Fruit fly (Drosophila melanogaster): ENCODE measurements around the gene dpr20.

dpr20 gene

DNA sequence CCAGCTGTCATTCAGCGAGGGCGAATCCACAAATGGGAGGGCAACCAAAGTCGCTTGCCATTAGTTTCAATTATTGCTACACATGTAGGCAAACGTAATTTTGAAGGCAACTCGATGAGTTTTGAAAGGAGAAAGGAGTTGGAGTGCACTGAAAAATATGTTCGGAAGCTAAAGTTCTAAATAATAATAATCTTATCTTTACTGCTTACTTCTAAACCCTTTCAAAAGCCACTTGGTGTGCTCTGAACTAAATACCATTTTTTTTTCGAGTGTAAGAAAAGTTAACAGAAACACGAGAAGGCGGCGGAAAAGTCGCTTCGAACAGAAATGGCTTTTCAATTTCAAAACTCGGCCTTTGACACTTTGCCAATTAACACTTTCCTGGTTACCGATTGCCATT lies 13.4 kb downstream of the dpr20 start, which contains the start of gene Cep290:
TSS of gene Cep290 (plus strand) at position 301 of the 400 bp plus-strand sequence.
- TF ChIP-seq CG17801 (GFP tag; optimal IDR thresholded peaks at IDR 0.05; ENCODE audit: partially characterized antibody), result no peak

DNA sequence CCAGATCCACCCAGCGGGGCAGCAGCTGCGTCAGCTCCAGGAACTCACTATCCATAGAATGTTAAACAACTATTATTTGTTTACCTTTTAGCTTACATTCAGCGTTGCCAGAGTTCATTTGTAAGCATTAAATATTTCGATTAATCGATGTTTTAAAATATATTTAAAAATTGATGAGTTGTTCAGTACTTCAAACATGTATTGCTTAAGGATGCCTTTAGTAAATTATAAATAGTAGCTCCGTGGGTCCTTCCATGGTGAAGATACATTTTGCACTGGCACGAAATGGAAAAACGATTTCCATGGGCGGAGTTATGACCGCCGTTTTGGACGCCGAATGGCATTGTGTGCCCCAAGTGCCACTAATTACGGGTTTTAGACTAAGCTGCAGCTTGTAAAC lies 15.8 kb downstream of the dpr20 start, which contains the start of the genes JMJD5 and Gr61a:
TSS of gene JMJD5 (minus strand) at position 101 of the 400 bp plus-strand sequence.
TSS of gene Gr61a (plus strand) at position 192 of the 400 bp plus-strand sequence.
- TF ChIP-seq CG17801 (GFP tag; optimal IDR thresholded peaks at IDR 0.05; ENCODE audit: partially characterized antibody), result no peak

DNA sequence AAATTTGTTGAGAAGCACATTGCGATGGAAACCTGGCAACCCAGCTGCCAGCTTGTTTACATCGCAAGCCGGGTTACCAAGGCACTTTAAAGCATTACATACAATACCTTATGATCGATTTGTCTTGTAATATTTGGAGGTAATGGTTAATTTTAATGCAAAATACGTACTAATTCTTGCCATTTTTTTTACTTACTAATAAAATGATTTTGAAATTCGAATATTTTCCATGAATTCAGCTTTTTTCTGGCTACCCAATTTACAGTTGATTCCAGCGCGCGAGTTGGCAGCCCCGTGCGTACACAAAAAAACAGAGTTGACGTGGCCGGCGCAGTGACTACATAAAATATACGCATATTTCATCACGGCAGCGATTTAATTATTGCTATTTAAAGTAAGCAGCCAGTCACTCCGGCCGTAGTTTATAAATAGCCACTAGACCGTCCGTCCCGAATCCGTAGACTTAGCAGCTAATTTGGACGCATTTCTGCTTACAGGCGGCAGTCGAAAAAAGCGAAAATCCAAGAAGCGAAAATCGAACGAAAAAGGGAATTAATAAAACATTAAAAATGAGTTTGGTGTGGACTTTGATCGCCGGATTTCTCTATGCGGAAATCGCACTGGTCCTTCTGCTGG lies 19.4 kb downstream of the dpr20 start, which contains the start of the genes CG13901 and CG13887:
TSS of gene CG13901 (minus strand) at position 270 of the 636 bp plus-strand sequence.
TSS of gene CG13887 (plus strand) at position 310 of the 636 bp plus-strand sequence.
- peak; percentile 93 for TF ChIP-seq CG17801 (GFP tag; optimal IDR thresholded peaks at IDR 0.05; ENCODE audit: partially characterized antibody)

DNA sequence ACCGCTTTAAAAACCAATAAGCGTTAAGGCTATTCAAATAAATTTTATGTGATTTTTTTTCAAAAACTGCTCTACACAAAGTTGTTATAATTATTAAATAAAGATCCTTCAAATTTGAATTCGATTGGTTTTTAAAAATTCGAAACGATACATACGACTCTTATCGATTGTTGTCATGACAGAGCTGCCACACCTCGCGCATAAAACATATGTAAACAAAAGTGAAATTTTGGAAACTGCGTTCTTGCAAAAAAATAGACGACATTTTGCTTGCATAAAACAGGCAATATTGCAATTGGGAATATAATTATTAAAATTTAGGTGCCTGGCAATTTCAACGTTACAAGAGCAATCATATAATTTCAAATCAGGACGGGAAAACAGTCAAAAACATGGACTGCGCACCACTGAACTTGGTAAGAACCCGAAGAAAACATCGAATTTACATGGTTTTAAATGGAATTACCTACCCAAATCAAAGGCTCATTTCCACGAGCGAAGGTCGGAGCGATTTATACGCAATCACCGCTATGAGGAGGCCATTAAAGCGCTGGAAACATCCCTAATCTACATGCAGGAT lies 21.5 kb downstream of the dpr20 start, which contains the start of gene CG42554:
TSS of gene CG42554 (plus strand) at position 229 of the 580 bp plus-strand sequence.
- no peak for TF ChIP-seq CG17801 (GFP tag; optimal IDR thresholded peaks at IDR 0.05; ENCODE audit: partially characterized antibody)

DNA sequence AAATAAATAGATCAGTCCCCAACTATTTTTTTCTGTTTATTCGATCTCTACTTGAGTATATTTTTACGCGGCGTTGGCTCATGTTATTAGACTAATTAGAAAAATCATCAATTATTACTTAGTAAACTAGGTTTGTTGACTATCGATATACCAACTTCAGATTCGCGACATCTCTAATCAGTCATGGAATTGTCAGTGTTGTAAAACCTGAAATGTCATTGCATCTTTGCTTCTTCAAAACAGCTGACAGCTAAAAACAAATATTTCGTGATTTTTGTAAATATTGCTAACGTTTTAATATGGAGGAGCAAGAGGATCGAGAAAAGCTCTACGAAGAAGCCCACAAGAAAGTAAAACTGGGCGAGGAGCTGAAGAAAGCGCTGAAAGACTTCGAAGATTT lies 23.2 kb downstream of the dpr20 start, which contains the start of gene CG42553:
TSS of gene CG42553 (plus strand) at position 216 of the 400 bp plus-strand sequence.
- no peak for TF ChIP-seq CG17801 (GFP tag; optimal IDR thresholded peaks at IDR 0.05; ENCODE audit: partially characterized antibody)

DNA sequence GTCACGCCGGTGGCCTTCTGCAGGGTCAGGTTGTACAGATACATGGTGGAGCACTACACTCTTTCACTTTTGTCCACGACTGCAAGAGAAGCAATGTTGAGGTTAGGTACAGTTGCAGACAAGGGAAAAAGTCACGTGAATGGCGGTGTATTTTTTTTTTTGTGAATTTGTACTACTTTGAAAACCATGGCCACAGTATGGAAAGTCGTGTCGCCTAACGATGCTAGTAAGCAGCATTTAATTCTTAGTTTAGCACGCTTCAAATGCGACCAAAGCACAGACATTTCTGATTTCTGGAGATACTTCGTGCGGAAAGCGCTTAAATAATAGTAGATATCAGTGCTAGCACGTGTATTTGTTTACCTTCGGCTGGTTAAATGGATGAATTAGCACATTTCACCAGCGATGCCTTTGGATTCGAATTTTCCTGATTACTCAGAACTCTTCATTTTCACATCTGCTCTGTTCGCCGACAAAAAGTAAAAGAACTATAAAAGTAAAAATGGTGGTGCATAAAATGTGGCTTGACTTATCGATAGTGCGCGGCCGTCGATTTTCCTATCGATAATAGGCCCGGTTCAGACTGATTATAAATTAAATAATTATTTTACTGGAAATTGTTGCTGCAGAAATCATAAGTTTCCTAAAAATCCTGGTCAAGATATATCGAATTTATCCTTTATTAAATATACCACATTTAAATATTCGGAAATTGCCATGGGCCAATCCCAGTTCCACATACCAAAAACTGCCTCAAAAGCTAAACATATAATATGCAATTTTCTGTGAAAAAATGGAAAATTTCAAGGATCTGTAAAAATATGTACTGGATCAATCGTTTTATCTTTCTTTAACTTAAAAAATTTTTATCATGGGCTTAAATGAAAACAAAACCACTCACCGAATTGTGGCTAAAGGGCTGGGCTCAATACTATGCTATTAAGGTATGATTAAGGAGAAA lies 23.9 kb downstream of the dpr20 start, which contains the start of gene Sf3b3:
TSS of gene Sf3b3 (minus strand) at position 489 of the 961 bp plus-strand sequence.
- TF ChIP-seq CG17801 (GFP tag; optimal IDR thresholded peaks at IDR 0.05; ENCODE audit: partially characterized antibody), result peak; percentile 61

DNA sequence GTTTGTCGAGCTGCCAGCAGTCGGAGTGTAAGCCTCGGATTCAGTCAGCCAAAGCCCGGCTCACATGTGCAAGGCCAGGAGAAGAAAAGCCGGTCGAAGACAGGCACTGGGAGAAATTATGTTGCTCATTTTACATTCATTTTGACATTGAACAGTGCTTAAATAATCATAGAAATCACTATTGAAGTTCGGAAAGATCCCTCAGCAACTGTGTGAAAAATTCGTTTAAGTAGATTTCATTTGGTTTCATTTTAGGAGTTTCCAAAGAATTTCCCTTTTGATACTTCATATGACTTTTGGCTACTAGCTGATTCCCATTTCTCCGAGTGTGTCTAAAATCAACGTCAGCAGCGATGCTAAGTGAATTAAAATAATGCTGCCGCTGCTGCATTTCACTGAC lies 32.6 kb downstream of the dpr20 start:
- TF ChIP-seq CG17801 (GFP tag; optimal IDR thresholded peaks at IDR 0.05; ENCODE audit: partially characterized antibody), result peak; percentile 71

DNA sequence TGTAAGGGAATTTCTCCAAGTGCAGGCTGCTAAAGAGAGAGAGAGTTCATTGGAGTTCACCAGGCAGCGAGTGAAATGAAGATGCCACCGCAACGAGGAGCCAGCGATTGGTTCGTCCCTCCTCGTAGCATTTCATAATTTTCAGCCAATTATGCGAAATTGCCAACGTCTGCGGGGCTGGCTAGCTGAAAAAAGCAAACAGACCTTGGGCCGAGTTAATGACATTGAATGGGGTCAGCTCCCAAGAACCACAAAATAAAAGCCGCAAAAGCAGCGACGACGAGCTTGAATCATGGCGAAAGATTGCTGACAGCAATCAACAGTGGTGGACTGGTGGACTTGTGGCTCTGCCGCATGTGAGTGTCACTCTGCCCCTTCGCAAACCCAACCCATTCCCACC lies 33.5 kb downstream of the dpr20 start:
- TF ChIP-seq CG17801 (GFP tag; optimal IDR thresholded peaks at IDR 0.05; ENCODE audit: partially characterized antibody), result peak; percentile 8

DNA sequence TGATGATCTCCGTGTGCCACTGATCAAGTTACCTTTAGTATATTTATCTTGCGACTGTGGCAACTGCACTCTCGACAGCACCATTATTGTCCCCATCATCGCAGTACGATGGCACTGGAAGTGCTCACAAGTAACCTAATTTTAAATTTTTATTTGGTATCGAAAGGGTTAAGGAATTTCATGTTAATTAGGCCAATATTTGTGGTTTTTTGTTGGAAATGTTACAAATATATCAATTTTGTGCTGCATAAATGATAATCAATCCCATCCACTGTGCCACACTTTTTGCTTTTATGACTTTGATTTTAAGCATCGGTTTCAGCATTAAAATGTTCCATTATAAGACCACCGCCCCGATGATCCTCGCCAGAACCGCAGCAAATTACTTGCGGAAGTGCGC lies 34.4 kb downstream of the dpr20 start:
- no peak for TF ChIP-seq CG17801 (GFP tag; optimal IDR thresholded peaks at IDR 0.05; ENCODE audit: partially characterized antibody)

DNA sequence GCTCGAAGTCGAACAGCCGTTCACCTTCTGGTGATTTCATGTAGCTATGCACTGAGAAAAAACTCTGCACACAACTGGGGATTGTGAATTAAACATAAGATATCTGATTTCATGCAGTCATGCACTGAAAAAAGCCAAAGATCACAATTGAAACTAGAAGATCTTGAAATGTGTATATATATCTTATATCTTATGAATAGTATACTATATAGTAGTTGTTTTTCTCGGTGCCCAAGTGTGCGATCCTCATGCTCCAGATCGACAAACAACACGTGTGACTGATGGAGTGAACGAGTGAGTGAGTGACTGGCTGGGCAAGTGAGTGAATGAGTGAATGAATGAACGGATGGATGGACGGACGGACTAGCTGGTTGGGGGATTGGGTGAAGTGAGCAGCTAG lies 35.1 kb downstream of the dpr20 start:
- TF ChIP-seq CG17801 (GFP tag; optimal IDR thresholded peaks at IDR 0.05; ENCODE audit: partially characterized antibody), result no peak

DNA sequence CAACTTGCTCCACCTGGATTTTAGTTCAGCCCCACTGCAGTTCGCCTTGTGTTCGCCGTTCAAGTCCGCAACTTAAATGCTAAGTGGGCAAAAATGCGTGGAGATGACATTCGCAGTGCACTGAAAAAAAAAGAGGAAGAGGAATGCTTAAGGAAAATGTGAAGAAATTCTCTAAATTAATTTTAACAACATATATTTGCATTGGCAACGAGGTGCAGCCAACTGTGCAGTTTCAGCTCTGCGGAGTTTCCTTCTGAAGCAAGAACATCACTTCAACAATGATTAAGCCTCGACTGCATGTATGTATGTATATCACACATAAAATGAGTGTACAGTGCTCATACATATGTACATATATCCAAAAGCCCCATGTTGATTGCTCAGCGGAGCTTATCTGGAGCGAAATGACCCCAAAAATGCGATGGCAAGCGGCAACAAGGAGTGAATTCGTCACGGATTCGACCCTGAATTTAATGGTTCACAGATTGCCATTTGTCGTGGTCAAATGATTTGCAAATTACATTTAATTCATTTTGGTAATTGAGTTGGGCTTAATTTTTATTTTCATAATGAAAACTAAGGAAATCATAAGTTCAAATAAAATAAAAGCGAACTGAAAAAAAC lies 36.0 kb downstream of the dpr20 start:
- no peak for TF ChIP-seq CG17801 (GFP tag; optimal IDR thresholded peaks at IDR 0.05; ENCODE audit: partially characterized antibody)

DNA sequence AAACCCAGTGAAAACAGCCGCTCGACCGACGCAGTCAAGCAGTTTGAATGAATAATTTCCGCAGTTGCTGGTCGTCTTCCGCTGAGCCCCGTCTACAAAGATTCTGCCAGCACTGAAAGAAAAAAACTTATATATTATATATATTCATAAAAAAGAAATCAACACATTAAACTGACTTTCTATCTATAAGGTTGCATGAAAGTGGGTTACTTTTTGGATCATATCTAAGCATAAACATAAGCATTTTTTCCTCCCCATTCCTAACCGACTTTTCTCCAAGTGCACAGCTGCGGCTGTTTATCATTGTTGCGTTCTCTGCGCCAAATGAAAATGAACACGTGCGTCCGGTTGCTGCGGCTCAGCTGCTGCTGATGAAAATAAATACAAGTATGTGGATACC lies 36.7 kb downstream of the dpr20 start:
- TF ChIP-seq CG17801 (GFP tag; optimal IDR thresholded peaks at IDR 0.05; ENCODE audit: partially characterized antibody), result peak; percentile 64

DNA sequence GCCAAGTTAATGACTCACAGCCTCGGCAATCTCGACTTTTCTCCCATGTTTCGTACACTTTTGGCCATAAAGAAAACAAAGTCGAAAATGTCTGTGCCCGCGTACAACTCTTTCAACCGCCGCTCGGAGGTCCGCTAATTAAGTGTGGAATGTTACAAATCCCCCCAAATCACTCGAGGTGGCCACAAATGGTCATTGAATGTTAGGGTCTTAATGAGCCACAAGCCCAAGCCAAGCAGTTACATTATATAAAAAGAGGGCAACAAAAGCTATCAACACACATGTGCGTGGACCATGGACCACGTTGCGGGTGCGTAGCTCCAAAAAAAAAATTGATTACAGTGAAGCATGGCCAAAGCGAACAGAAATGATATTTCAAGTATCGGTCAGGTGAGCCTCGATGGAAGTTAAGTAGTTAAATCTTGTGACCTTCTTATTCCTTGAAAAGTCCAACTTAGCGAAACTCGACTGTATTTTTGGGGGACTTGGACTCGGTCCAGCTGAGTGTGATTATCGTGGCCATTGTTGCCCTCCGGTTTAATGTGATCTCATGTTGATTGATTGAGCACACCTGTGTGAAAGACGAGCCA lies 37.7 kb downstream of the dpr20 start:
- TF ChIP-seq CG17801 (GFP tag; optimal IDR thresholded peaks at IDR 0.05; ENCODE audit: partially characterized antibody), result no peak

Data from ovary, adult (tissue).